Worm (Caenorhabditis elegans) whole organism, L4/young adult: ENCODE data around the gene npp-18.

Experiments
- dao-5 ChIP-seq: sonication (generic microtip); optimal IDR thresholded peaks from 2 replicates; lab custom pipeline; 2016; ENCODE audit warnings: missing genotype, missing genetic modification characterization, moderate library complexity, missing compliant biosample characterization
- him-1 ChIP-seq: sonication (generic microtip); optimal IDR thresholded peaks from 2 replicates; lab custom pipeline; 2016; ENCODE audit warnings: missing genotype, missing genetic modification reagents, missing genetic modification characterization, missing compliant biosample characterization

DNA sequence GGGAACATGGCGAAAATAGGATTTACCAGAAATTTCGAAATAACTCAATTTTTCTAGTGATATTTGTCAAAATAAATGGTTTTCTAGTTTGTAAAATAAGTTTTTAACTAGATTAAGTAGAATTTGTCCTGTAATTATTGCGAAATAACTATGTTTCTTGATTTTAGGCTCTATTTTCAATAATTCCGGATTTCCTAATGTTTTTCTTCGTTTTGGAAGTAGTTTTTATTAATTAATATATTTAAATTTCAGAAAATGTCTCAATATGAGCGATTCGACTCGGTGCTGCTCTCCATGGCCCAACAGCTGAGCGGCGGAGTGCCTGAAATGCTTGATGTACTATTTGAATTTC, 44.6 kb downstream of the npp-18 start, which contains the start of gene nud-1:
- TF ChIP-seq him-1 (tag; lab: Kevin White, UChicago) (no peak), dao-5 (tag; lab: Kevin White, UChicago) (no peak)
